Fruit fly (Drosophila melanogaster): ENCODE measurements around the gene NijA.

dm6 chr3L:10663190-10663763 lies 33.4 kb downstream of the NijA start, which contains the start of gene Adi1:
- TF ChIP-seq usp (GFP tag; optimal IDR thresholded peaks at IDR 0.05) = no peak
- TF ChIP-seq psq (optimal IDR thresholded peaks at IDR 0.05) = no peak
- no peak for TF ChIP-seq pan (optimal IDR thresholded peaks at IDR 0.05)
- no peak for TF ChIP-seq Dll (optimal IDR thresholded peaks at IDR 0.05)
